Worm (Caenorhabditis elegans) whole organism, L4 larva: ENCODE measurements around the gene gsr-1.

Experiments used
- D1046.2 ChIP-seq: fragments of 200-800 bp; sonication (Bioruptor generic); IDR thresholded peaks from 2 replicates; pipeline ENCODE4 v1.3.6; 2022; ENCODE audit warnings: missing genetic modification characterization, missing compliant biosample characterization
- F37D6.2 ChIP-seq: sonication (generic microtip); optimal IDR thresholded peaks from 2 replicates; lab custom pipeline; 2016; ENCODE audit warnings: mild to moderate bottlenecking, missing genetic modification characterization, missing compliant biosample characterization
- F44E2.7 ChIP-seq: fragments of 200-800 bp; sonication (Bioruptor generic); IDR thresholded peaks from 2 replicates; pipeline ENCODE4 v2.1.2; 2022; ENCODE audit warnings: missing genetic modification characterization, missing compliant biosample characterization
- T20F7.1 ChIP-seq: fragments of 200-800 bp; sonication (Bioruptor generic); optimal IDR thresholded peaks from 2 replicates; lab custom pipeline; 2018; ENCODE audit warnings: mild to moderate bottlenecking, missing genetic modification characterization, missing compliant biosample characterization
- T26A8.4 ChIP-seq: fragments of 200-800 bp; sonication (Bioruptor generic); IDR thresholded peaks from 2 replicates; pipeline ENCODE4 v1.3.6; 2022; ENCODE audit warnings: missing genetic modification characterization, missing compliant biosample characterization
- Y105C5A.15 ChIP-seq: fragments of 200-800 bp; sonication (Bioruptor generic); IDR thresholded peaks from 2 replicates; pipeline ENCODE4 v1.3.6; 2022; ENCODE audit warnings: missing genetic modification characterization, missing compliant biosample characterization
- Y75B8A.6 ChIP-seq: fragments of 200-800 bp; sonication (Bioruptor generic); IDR thresholded peaks from 2 replicates; pipeline ENCODE4 v1.3.6; 2022; ENCODE audit warnings: missing genetic modification reagents, missing genetic modification characterization, missing compliant biosample characterization
- ZK337.2 ChIP-seq: fragments of 200-800 bp; sonication (Bioruptor generic); IDR thresholded peaks from 2 replicates; pipeline ENCODE4 v1.3.6; 2022; ENCODE audit warnings: missing genetic modification reagents, missing genetic modification characterization, missing compliant biosample characterization
- arid-1 ChIP-seq: fragments of 200-800 bp; sonication (Bioruptor generic); conservative IDR thresholded peaks from 2 replicates; pipeline ENCODE4 v1.3.6; 2022; ENCODE audit warnings: missing genetic modification reagents, missing genetic modification characterization, missing compliant biosample characterization
- ceh-20 ChIP-seq: fragments of 200-800 bp; sonication (Bioruptor generic); IDR thresholded peaks from 2 replicates; pipeline ENCODE4 v1.3.6; 2022; ENCODE audit warnings: missing genetic modification reagents, missing genetic modification characterization, missing compliant biosample characterization
- ceh-32 ChIP-seq: sonication (generic microtip); optimal IDR thresholded peaks from 2 replicates; lab custom pipeline; 2016; ENCODE audit warnings: mild to moderate bottlenecking, missing genetic modification characterization, missing compliant biosample characterization; ENCODE audit not compliant: poor library complexity
- ctbp-1 ChIP-seq: fragments of 200-800 bp; sonication (Bioruptor generic); IDR thresholded peaks from 2 replicates; pipeline ENCODE4 v1.3.6; 2022; ENCODE audit warnings: missing genetic modification reagents, missing genetic modification characterization, missing compliant biosample characterization
- daf-16 ChIP-seq, 3 experiments: sonication (generic microtip); optimal IDR thresholded peaks; 2 replicates each; lab custom pipeline; 2016 to 2017; ENCODE audit warnings: missing genetic modification characterization in 3 of 3, missing genetic modification reagents in 3 of 3, mild to moderate bottlenecking in 2 of 3, missing compliant biosample characterization in 2 of 3, missing biosample characterization in 1 of 3, moderate library complexity in 1 of 3
- daf-8 ChIP-seq: fragments of 200-800 bp; sonication (Bioruptor generic); IDR thresholded peaks from 2 replicates; pipeline ENCODE4 v1.3.6; 2022; ENCODE audit warnings: missing genetic modification characterization, missing compliant biosample characterization
- dpl-1 ChIP-seq: fragments of 150-350 bp; optimal IDR thresholded peaks from 2 replicates; lab custom pipeline; 2014; ENCODE audit warnings: missing biosample characterization, missing genetic modification reagents, missing genetic modification characterization
- duxl-1 ChIP-seq: sonication (generic microtip); optimal IDR thresholded peaks from 2 replicates; lab custom pipeline; 2016; ENCODE audit warnings: mild to moderate bottlenecking, missing genetic modification characterization, moderate library complexity, missing compliant biosample characterization; ENCODE audit not compliant: poor library complexity
- dve-1 ChIP-seq: sonication (generic microtip); optimal IDR thresholded peaks from 2 replicates; lab custom pipeline; 2017; ENCODE audit warnings: antibody characterized with exemption, mild to moderate bottlenecking, missing genetic modification characterization, missing compliant biosample characterization; ENCODE audit not compliant: insufficient read depth
- egl-43 ChIP-seq: fragments of 200-800 bp; sonication (Bioruptor generic); IDR thresholded peaks from 2 replicates; pipeline ENCODE4 v1.3.6; 2022; ENCODE audit warnings: missing genetic modification reagents, missing genetic modification characterization, missing compliant biosample characterization
- fkh-10 ChIP-seq: fragments of 150-350 bp; optimal IDR thresholded peaks from 2 replicates; lab custom pipeline; 2014; ENCODE audit warnings: missing biosample characterization, missing genetic modification reagents, missing genetic modification characterization
- gei-8 ChIP-seq: fragments of 200-800 bp; sonication (Bioruptor generic); optimal IDR thresholded peaks from 2 replicates; lab custom pipeline; 2018; ENCODE audit warnings: mild to moderate bottlenecking, missing genetic modification characterization, missing compliant biosample characterization
- hif-1 ChIP-seq, 2 experiments: sonication (generic microtip); optimal IDR thresholded peaks; 2 replicates each; lab custom pipeline; 2016 to 2017; ENCODE audit warnings: missing compliant biosample characterization in 2 of 2, missing genetic modification characterization in 2 of 2, missing genetic modification reagents in 2 of 2, missing genotype in 2 of 2, mild to moderate bottlenecking in 1 of 2
- hlh-11 ChIP-seq: fragments of 200-800 bp; sonication (Bioruptor generic); optimal IDR thresholded peaks from 2 replicates; lab custom pipeline; 2018; ENCODE audit warnings: mild to moderate bottlenecking, missing genetic modification characterization, missing compliant biosample characterization
- hlh-30 ChIP-seq: sonication (generic microtip); optimal IDR thresholded peaks from 2 replicates; lab custom pipeline; 2017; ENCODE audit warnings: antibody characterized with exemption, mild to moderate bottlenecking, missing genetic modification characterization, missing compliant biosample characterization; ENCODE audit not compliant: insufficient read depth
- lin-1 ChIP-seq: fragments of 200-800 bp; sonication (Bioruptor generic); IDR thresholded peaks from 2 replicates; pipeline ENCODE4 v1.3.6; 2022; ENCODE audit warnings: missing genetic modification reagents, missing genetic modification characterization, missing compliant biosample characterization
- lin-13 ChIP-seq: fragments of 150-350 bp; optimal IDR thresholded peaks from 2 replicates; lab custom pipeline; 2014; ENCODE audit warnings: missing biosample characterization, missing genetic modification reagents, missing genetic modification characterization
- lin-15B ChIP-seq: fragments of 150-350 bp; sonication (generic microtip); optimal IDR thresholded peaks from 3 replicates; lab custom pipeline; 2014; ENCODE audit warnings: missing biosample characterization, missing genetic modification characterization
- lin-39 ChIP-seq: fragments of 150-350 bp; optimal IDR thresholded peaks from 2 replicates; lab custom pipeline; 2014; ENCODE audit warnings: missing biosample characterization, missing genetic modification reagents, missing genetic modification characterization
- lir-3 ChIP-seq: sonication (generic microtip); optimal IDR thresholded peaks from 2 replicates; lab custom pipeline; 2016; ENCODE audit warnings: mild to moderate bottlenecking, missing genetic modification characterization, missing compliant biosample characterization
- madf-9 ChIP-seq: fragments of 200-800 bp; sonication (Bioruptor generic); conservative IDR thresholded peaks from 2 replicates; pipeline ENCODE4 v1.3.6; 2022; ENCODE audit warnings: missing genetic modification reagents, missing genetic modification characterization, missing compliant biosample characterization
- mes-2 ChIP-seq: sonication (generic microtip); optimal IDR thresholded peaks from 2 replicates; lab custom pipeline; 2016; ENCODE audit warnings: missing genotype, mild to moderate bottlenecking, missing genetic modification characterization, missing compliant biosample characterization; ENCODE audit not compliant: poor library complexity, severe bottlenecking
- nhr-10 ChIP-seq: fragments of 150-350 bp; optimal IDR thresholded peaks from 2 replicates; lab custom pipeline; 2014; ENCODE audit warnings: missing biosample characterization, missing genetic modification characterization
- nhr-102 ChIP-seq: sonication (generic microtip); optimal IDR thresholded peaks from 2 replicates; lab custom pipeline; 2016; ENCODE audit warnings: mild to moderate bottlenecking, missing genetic modification characterization, moderate library complexity, missing compliant biosample characterization
- nhr-11 ChIP-seq: fragments of 150-350 bp; optimal IDR thresholded peaks from 2 replicates; lab custom pipeline; 2014; ENCODE audit warnings: missing biosample characterization, missing genetic modification characterization
- nhr-111 ChIP-seq: fragments of 200-800 bp; sonication (Bioruptor generic); optimal IDR thresholded peaks from 2 replicates; lab custom pipeline; 2018; ENCODE audit warnings: mild to moderate bottlenecking, missing genetic modification characterization, missing compliant biosample characterization
- nhr-237 ChIP-seq: sonication (generic microtip); optimal IDR thresholded peaks from 2 replicates; lab custom pipeline; 2017; ENCODE audit warnings: missing biosample characterization, missing genetic modification characterization
- nhr-42 ChIP-seq: fragments of 200-800 bp; sonication (Bioruptor generic); IDR thresholded peaks from 2 replicates; pipeline ENCODE4 v1.3.6; 2022; ENCODE audit warnings: missing genetic modification characterization, missing compliant biosample characterization
- nhr-48 ChIP-seq: sonication (generic microtip); optimal IDR thresholded peaks from 2 replicates; lab custom pipeline; 2016; ENCODE audit warnings: mild to moderate bottlenecking, missing genetic modification characterization, missing compliant biosample characterization
- nhr-6 ChIP-seq: fragments of 150-350 bp; optimal IDR thresholded peaks from 2 replicates; lab custom pipeline; 2014; ENCODE audit warnings: missing biosample characterization, missing genetic modification characterization
- nhr-77 ChIP-seq: fragments of 150-350 bp; optimal IDR thresholded peaks from 2 replicates; lab custom pipeline; 2014; ENCODE audit warnings: missing biosample characterization, missing genetic modification characterization
- rbr-2 ChIP-seq: sonication (generic microtip); optimal IDR thresholded peaks from 2 replicates; lab custom pipeline; 2016; ENCODE audit warnings: missing genotype, missing genetic modification characterization, missing compliant biosample characterization
- saeg-2 ChIP-seq: fragments of 200-800 bp; sonication (Bioruptor generic); IDR thresholded peaks from 2 replicates; pipeline ENCODE4 v1.3.6; 2022; ENCODE audit warnings: missing genetic modification reagents, missing genetic modification characterization, missing compliant biosample characterization
- set-16 ChIP-seq: fragments of 200-800 bp; sonication (Bioruptor generic); IDR thresholded peaks from 2 replicates; pipeline ENCODE4 v1.3.6; 2022; ENCODE audit warnings: missing genetic modification reagents, missing genetic modification characterization, missing compliant biosample characterization
- skn-1 ChIP-seq: fragments of 150-350 bp; optimal IDR thresholded peaks from 2 replicates; lab custom pipeline; 2014; ENCODE audit warnings: missing biosample characterization, missing genetic modification characterization
- snpc-1.2 ChIP-seq: fragments of 200-800 bp; sonication (Bioruptor generic); IDR thresholded peaks from 2 replicates; pipeline ENCODE4 v1.3.6; 2022; ENCODE audit warnings: missing genetic modification reagents, missing genetic modification characterization, missing compliant biosample characterization
- spr-3 ChIP-seq: fragments of 200-800 bp; sonication (Bioruptor generic); optimal IDR thresholded peaks from 2 replicates; lab custom pipeline; 2018; ENCODE audit warnings: mild to moderate bottlenecking, missing genetic modification characterization, missing compliant biosample characterization
- unc-39 ChIP-seq: sonication (generic microtip); optimal IDR thresholded peaks from 2 replicates; lab custom pipeline; 2017; ENCODE audit warnings: missing biosample characterization, missing genetic modification characterization
- unc-62 ChIP-seq, 3 experiments: fragments of 150-350 bp in 1 of 3; sonication (generic microtip); optimal IDR thresholded peaks in 2 of 3; peaks in 1 of 3; 1 replicate in 1 of 3; 2 replicates in 2 of 3; lab custom pipeline; 2014 to 2017; ENCODE audit warnings: missing biosample characterization in 3 of 3, missing genetic modification characterization in 3 of 3, missing genetic modification reagents in 3 of 3, missing genotype in 1 of 3
- zag-1 ChIP-seq: fragments of 150-350 bp; optimal IDR thresholded peaks from 2 replicates; lab custom pipeline; 2014; ENCODE audit warnings: missing biosample characterization, missing genetic modification characterization
- zfp-2 ChIP-seq: sonication (generic microtip); optimal IDR thresholded peaks from 2 replicates; lab custom pipeline; 2016; ENCODE audit warnings: mild to moderate bottlenecking, missing genetic modification characterization, missing compliant biosample characterization
- zfp-3 ChIP-seq: fragments of 200-800 bp; sonication (Bioruptor generic); conservative IDR thresholded peaks from 2 replicates; pipeline ENCODE4 v1.3.6; 2022; ENCODE audit warnings: missing genetic modification reagents, missing genetic modification characterization, missing compliant biosample characterization
- ztf-7 ChIP-seq: fragments of 150-350 bp; optimal IDR thresholded peaks from 2 replicates; lab custom pipeline; 2014; ENCODE audit warnings: missing biosample characterization, missing genetic modification characterization

The gsr-1 gene

DNA sequence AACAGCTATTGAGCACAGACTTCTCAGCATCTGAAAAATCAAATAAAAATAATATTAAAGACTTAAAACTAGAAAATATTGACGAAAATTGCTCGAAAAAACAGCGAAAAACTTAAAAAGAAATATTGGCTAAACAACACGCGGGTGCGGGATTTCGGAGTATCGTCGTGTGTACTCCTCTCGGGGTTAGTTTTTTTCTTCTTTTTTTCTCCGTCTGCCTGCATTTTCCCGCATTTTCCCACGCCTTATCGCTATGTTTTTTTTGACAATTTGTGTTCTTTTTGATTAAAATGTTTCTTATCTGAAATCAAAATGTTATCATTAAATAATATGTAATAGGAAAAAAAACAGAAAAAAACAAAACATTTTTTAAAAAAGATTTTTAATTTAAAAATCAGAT is 20.4 kb upstream of the gsr-1 start, which contains the start of gene mrps-31 (continued):
- TF ChIP-seq nhr-11 (tag; lab: Kevin White, UChicago) (no peak), D1046.2 (GFP tag; lab: Robert Waterston, UW) (no peak), spr-3 (GFP tag; lab: Kevin White, UChicago) (no peak), nhr-237 (tag; lab: Kevin White, UChicago) (no peak), set-16 (GFP tag; lab: Robert Waterston, UW) (no peak), nhr-111 (GFP tag; lab: Kevin White, UChicago) (no peak), saeg-2 (GFP tag; lab: Robert Waterston, UW) (no peak), lin-1 (GFP tag; lab: Robert Waterston, UW) (no peak), zag-1 (tag; lab: Kevin White, UChicago) (no peak), fkh-10 (no peak), gei-8 (no peak), daf-8 (GFP tag; lab: Robert Waterston, UW) (no peak), T20F7.1 (GFP tag; lab: Kevin White, UChicago) (peak; percentile 99), unc-62 (GFP tag; optimal IDR thresholded peaks at IDR 0.05 in 1 of 2; lab: Kevin White, UChicago) (no peak), unc-62 (tag; optimal IDR thresholded peaks at IDR 0.05; lab: Kevin White, UChicago) (no peak), ztf-7 (no peak), ceh-20 (GFP tag; lab: Robert Waterston, UW) (no peak), nhr-10 (tag; lab: Kevin White, UChicago) (no peak), Y75B8A.6 (no peak), lir-3 (no peak), rbr-2 (tag; lab: Kevin White, UChicago) (no peak), nhr-77 (tag; lab: Kevin White, UChicago) (peak; percentile 67), lin-13 (no peak), egl-43 (GFP tag; lab: Robert Waterston, UW) (no peak), zfp-3 (GFP tag; lab: Robert Waterston, UW) (no peak), ctbp-1 (GFP tag; lab: Robert Waterston, UW) (no peak), skn-1 (tag; lab: Kevin White, UChicago) (no peak), F44E2.7 (GFP tag; lab: Robert Waterston, UW) (no peak), nhr-102 (tag; lab: Kevin White, UChicago) (peak; percentile 12), hlh-11 (tag; lab: Kevin White, UChicago) (peak; percentile 77), hlh-30 (tag; lab: Kevin White, UChicago) (peak; percentile 40), snpc-1.2 (no peak), dve-1 (tag; lab: Kevin White, UChicago) (peak; percentile 91), Y105C5A.15 (no peak), arid-1 (GFP tag; lab: Robert Waterston, UW) (no peak), ZK337.2 (GFP tag; lab: Robert Waterston, UW) (no peak), daf-16 (GFP tag; optimal IDR thresholded peaks at IDR 0.05; lab: Kevin White, UChicago) (peak in 1 of 2 experiments; percentile 33), daf-16 (tag; optimal IDR thresholded peaks at IDR 0.05; lab: Kevin White, UChicago) (peak; percentile 76), lin-15B (tag; lab: Kevin White, UChicago) (no peak), lin-39 (tag; lab: Kevin White, UChicago) (no peak), hif-1 (tag; optimal IDR thresholded peaks at IDR 0.05; lab: Kevin White, UChicago) (peak in 1 of 2 experiments; percentile 13), duxl-1 (tag; lab: Kevin White, UChicago) (no peak), unc-39 (tag; lab: Kevin White, UChicago) (no peak), mes-2 (tag; lab: Kevin White, UChicago) (peak; percentile 59), nhr-6 (tag; lab: Kevin White, UChicago) (peak; percentile 49), dpl-1 (GFP tag; lab: Kevin White, UChicago) (peak; percentile 53), T26A8.4 (GFP tag; lab: Robert Waterston, UW) (no peak), nhr-48 (tag; lab: Kevin White, UChicago) (peak; percentile 31), F37D6.2 (tag; lab: Kevin White, UChicago) (no peak), madf-9 (GFP tag; lab: Robert Waterston, UW) (no peak), nhr-42 (no peak), zfp-2 (tag; lab: Kevin White, UChicago) (no peak), ceh-32 (tag; lab: Kevin White, UChicago) (no peak)
